Worm (Caenorhabditis elegans): ENCODE results near the gene ZK938.3.

Gene ZK938.3

DNA sequence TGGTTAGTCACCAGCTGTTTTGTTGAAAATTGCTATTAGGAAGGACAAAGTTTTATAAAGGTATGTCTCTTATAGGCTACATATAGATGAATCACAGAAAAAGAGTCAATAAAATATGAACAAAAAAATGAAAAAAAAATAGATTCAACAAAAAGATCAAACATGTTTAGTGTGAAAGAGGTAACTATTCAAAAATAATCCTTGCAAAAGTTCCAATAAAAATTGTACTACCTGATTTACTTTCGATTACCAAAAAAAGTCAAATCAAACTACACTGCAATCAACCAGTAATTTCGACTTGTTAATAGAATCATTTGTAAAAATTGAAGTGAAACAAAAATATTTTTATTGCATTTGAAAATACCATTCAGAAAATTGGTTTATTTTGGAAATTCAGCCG, 17.2 kb upstream of the ZK938.3 start, which contains the start of gene ZK938.10:
TSS of gene ZK938.10 (minus strand) at position 101 of the 400 bp plus-strand sequence.
- TF ChIP-seq nhr-12 (tag; optimal IDR thresholded peaks at IDR 0.05) (no peak), fos-1 (tag; optimal IDR thresholded peaks at IDR 0.05) (no peak), Y55F3AM.14 (GFP tag; optimal IDR thresholded peaks at IDR 0.05) (no peak), lin-39 (tag; optimal IDR thresholded peaks at IDR 0.05) (no peak), F13H6.1 (tag; optimal IDR thresholded peaks at IDR 0.05) (no peak), ztf-11 (tag; optimal IDR thresholded peaks at IDR 0.05) (no peak), dmd-4 (tag; optimal IDR thresholded peaks at IDR 0.05) (no peak), elt-3 (tag; optimal IDR thresholded peaks at IDR 0.05) (no peak)

- TF ChIP-seq snpc-4 (tag; optimal IDR thresholded peaks at IDR 0.05) (no peak), lin-39 (tag; optimal IDR thresholded peaks at IDR 0.05) (no peak), nhr-237 (tag; optimal IDR thresholded peaks at IDR 0.05) (no peak), zag-1 (tag; optimal IDR thresholded peaks at IDR 0.05) (no peak), peb-1 (tag; optimal IDR thresholded peaks at IDR 0.05) (no peak), ceh-82 (tag; optimal IDR thresholded peaks at IDR 0.05) (no peak), mab-5 (tag; optimal IDR thresholded peaks at IDR 0.05) (no peak), nhr-21 (tag; optimal IDR thresholded peaks at IDR 0.05) (no peak)
Measured at ce11 chrII:9849497-9849896, 15.7 kb upstream of the ZK938.3 start, which contains the start of gene old-2. TSS of gene old-2 (minus strand) at chrII:9849597.

ce11 chrII:9845239-9845638, 11.5 kb upstream of the ZK938.3 start, which contains the start of gene chil-9:
TSS of gene chil-9 (minus strand) at chrII:9845339.
- TF ChIP-seq egl-27 (tag; optimal IDR thresholded peaks at IDR 0.05): no peak
- TF ChIP-seq ceh-16 (tag; optimal IDR thresholded peaks at IDR 0.05): no peak

DNA sequence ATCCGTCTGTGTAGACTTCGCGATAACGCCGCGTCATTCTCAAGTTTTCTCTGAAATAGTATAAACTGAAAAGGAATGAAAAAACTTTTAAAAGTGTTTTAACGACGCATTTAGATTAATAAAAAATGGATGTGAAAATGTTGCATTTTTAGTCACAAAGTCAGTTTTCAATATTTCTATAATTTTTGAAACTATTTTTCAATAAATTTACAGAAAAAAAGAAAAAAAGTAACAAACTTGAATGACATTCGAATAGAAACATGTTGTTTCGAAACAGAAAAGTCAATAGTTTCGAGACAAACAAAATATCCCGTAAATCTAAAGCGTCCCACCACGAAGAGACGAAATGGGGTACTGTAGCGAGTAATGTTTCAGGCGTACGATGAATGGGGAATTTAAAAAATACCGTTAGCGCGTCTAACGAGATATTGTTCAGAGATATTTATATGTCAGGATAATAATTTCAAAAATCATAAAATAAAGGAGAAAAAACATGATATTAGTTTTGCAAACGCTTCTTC, 8.3 kb upstream of the ZK938.3 start, which contains the start of gene rnh-1.2:
TSS of gene rnh-1.2 (minus strand) at position 51 of the 521 bp plus-strand sequence.
- TF ChIP-seq mdl-1 (tag; optimal IDR thresholded peaks at IDR 0.05) (no peak), nhr-10 (tag; optimal IDR thresholded peaks at IDR 0.05) (no peak)

DNA sequence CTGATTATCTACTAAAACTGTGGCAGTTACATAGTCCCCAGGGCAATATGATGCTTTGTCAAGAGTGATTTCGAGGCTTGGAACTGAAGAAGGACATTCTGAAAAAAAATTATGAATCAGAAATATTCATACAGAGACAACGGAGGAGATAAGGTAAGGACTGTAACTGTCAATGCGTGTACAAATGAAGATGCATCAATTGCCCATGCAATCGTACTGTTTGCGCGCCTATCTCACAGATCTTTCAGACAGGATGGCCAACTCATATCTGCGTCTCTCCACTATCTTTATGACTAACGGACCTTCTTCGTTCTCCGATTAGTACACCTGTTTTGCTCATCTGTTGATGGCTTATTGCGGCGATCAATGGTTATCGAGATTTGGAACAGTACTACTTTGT, 6.6 kb upstream of the ZK938.3 start, which contains the start of gene ZK938.11:
TSS of gene ZK938.11 (minus strand) at position 101 of the 400 bp plus-strand sequence.
- TF ChIP-seq F13H6.1 (tag; optimal IDR thresholded peaks at IDR 0.05) (no peak), unc-62 (GFP tag; optimal IDR thresholded peaks at IDR 0.05) (no peak), nhr-10 (tag; optimal IDR thresholded peaks at IDR 0.05) (no peak), lin-39 (tag; optimal IDR thresholded peaks at IDR 0.05) (no peak), elt-1 (tag; optimal IDR thresholded peaks at IDR 0.05) (no peak), sem-4 (tag; optimal IDR thresholded peaks at IDR 0.05) (no peak), elt-3 (tag; optimal IDR thresholded peaks at IDR 0.05) (no peak), ztf-11 (tag; optimal IDR thresholded peaks at IDR 0.05) (no peak), gmeb-1 (tag; optimal IDR thresholded peaks at IDR 0.05) (no peak), ztf-4 (tag; optimal IDR thresholded peaks at IDR 0.05) (no peak), nhr-129 (tag; optimal IDR thresholded peaks at IDR 0.05) (no peak), sma-3 (GFP tag; optimal IDR thresholded peaks at IDR 0.05) (no peak)

DNA sequence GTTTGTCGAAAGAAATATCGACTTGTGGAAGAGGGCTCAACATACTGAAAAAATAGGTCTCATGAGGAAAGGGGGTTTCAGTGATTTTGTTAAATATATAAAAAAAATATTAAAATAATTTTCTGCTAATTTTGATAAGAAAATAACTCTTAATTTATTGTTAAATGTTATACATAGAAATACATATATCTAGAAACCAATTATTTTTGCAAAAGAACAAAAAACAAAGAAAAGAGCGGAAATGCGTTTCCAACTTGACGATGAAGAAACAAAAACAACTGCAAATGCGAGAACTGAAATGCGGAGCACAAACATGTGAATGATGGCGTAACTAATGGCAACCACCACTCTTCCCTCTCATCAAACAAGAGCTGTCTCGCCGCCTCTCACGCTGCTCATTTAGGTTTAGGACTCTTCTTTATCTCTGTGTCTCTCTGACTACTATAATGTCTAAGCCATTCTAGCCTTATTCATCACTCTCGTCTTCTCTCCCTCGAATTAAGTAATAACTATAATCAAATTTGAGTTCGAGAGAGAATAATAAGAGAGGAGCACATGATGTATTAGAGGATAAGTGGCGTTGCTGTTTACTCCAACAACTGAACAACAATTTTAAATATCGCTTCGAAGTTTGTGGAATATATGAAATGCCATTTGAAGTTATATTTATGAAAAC, 4.6 kb upstream of the ZK938.3 start, which contains the start of gene arrd-4:
TSS of gene arrd-4 (minus strand) at position 51 of the 676 bp plus-strand sequence.
- TF ChIP-seq F13H6.1 (tag; optimal IDR thresholded peaks at IDR 0.05) (no peak), lin-11 (tag; optimal IDR thresholded peaks at IDR 0.05) (peak; percentile 6), mab-5 (tag; optimal IDR thresholded peaks at IDR 0.05) (no peak)

- no peak for TF ChIP-seq mdl-1 (tag; optimal IDR thresholded peaks at IDR 0.05)
- TF ChIP-seq F13H6.1 (tag; optimal IDR thresholded peaks at IDR 0.05): no peak
- TF ChIP-seq lsy-2 (tag; optimal IDR thresholded peaks at IDR 0.05): no peak
- TF ChIP-seq sma-9 (GFP tag; optimal IDR thresholded peaks at IDR 0.05): no peak
- no peak for TF ChIP-seq sma-9 (tag; optimal IDR thresholded peaks at IDR 0.05)
- no peak for TF ChIP-seq skn-1 (tag; optimal IDR thresholded peaks at IDR 0.05)
- TF ChIP-seq peb-1 (tag; optimal IDR thresholded peaks at IDR 0.05): no peak
- TF ChIP-seq elt-3 (tag; optimal IDR thresholded peaks at IDR 0.05): no peak
- TF ChIP-seq ztf-11 (tag; optimal IDR thresholded peaks at IDR 0.05): no peak
- no peak for TF ChIP-seq fos-1 (tag; optimal IDR thresholded peaks at IDR 0.05)
- no peak for TF ChIP-seq crh-2 (tag; optimal IDR thresholded peaks at IDR 0.05)
- TF ChIP-seq unc-55 (GFP tag; optimal IDR thresholded peaks at IDR 0.05): no peak
- no peak for TF ChIP-seq sem-4 (tag; optimal IDR thresholded peaks at IDR 0.05)
- no peak for TF ChIP-seq nhr-11 (tag; optimal IDR thresholded peaks at IDR 0.05)
Measured at ce11 chrII:9835958-9836357, 2.2 kb upstream of the ZK938.3 start.
